Worm (Caenorhabditis elegans): ENCODE measurements around the gene F54B11.9.

DNA sequence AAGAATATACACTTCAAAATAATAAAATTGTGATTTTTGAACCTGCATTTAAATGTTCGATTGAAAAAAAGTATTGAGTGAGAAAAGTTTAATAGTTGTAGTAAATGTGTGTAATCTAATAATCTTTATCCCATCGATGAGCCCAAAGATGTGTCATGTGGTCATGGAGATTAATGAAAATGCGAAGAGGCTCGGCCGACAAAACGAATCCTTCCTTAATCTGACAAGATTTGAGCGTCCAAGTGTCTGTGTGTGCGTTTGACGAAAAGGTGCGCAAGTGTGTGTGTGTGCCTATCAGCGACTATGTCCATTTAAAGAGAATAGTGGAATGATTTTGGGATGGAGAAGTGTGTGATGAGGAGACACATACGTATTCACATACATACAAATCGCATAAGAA, 31.3 kb upstream of the F54B11.9 start:
- TF ChIP-seq ama-1 (optimal IDR thresholded peaks at IDR 0.05) (no peak), hmbx-1 (tag; optimal IDR thresholded peaks at IDR 0.05) (no peak), B0310.2 (tag; optimal IDR thresholded peaks at IDR 0.05) (no peak), flt-1 (GFP tag; IDR thresholded peaks at IDR 0.05) (no peak), tra-4 (tag; optimal IDR thresholded peaks at IDR 0.05) (no peak), tbx-37 (GFP tag; conservative IDR thresholded peaks at IDR 0.05) (no peak)
